Worm (Caenorhabditis elegans) whole organism, L3 larva: ENCODE data around the gene rnp-9.
A peak's percentile ranks its signal among the peaks of the same experiment; 100 is the strongest.

Experiments used
- R02D3.7 ChIP-seq: fragments of 150-350 bp; optimal IDR thresholded peaks from 2 replicates; lab custom pipeline; 2014; ENCODE audit warnings: missing biosample characterization, missing genetic modification characterization
- ZK546.5 ChIP-seq: sonication (generic microtip); optimal IDR thresholded peaks from 2 replicates; lab custom pipeline; 2017; ENCODE audit warnings: missing biosample characterization, missing genetic modification characterization
- aly-2 ChIP-seq: fragments of 150-350 bp; optimal IDR thresholded peaks from 2 replicates; lab custom pipeline; 2014; ENCODE audit warnings: missing biosample characterization, missing genetic modification characterization
- ama-1 ChIP-seq: fragments of 150-350 bp; optimal IDR thresholded peaks from 2 replicates; lab custom pipeline; 2018
- ceh-16 ChIP-seq: sonication (generic microtip); optimal IDR thresholded peaks from 2 replicates; lab custom pipeline; 2017; ENCODE audit warnings: missing biosample characterization, missing genetic modification characterization
- ceh-28 ChIP-seq: fragments of 150-350 bp; optimal IDR thresholded peaks from 2 replicates; lab custom pipeline; 2014; ENCODE audit warnings: missing biosample characterization, missing genetic modification reagents, missing genetic modification characterization
- ceh-82 ChIP-seq: fragments of 150-350 bp; optimal IDR thresholded peaks from 2 replicates; lab custom pipeline; 2014; ENCODE audit warnings: missing biosample characterization, missing genetic modification characterization
- daf-12 ChIP-seq: fragments of 150-350 bp; optimal IDR thresholded peaks from 2 replicates; lab custom pipeline; 2014; ENCODE audit warnings: missing biosample characterization, missing genetic modification reagents, missing genetic modification characterization
- egl-27 ChIP-seq: sonication (generic microtip); optimal IDR thresholded peaks from 4 replicates; lab custom pipeline; 2017; ENCODE audit warnings: missing biosample characterization, missing genetic modification reagents, missing genetic modification characterization
- egl-5 ChIP-seq: fragments of 150-350 bp; optimal IDR thresholded peaks from 2 replicates; lab custom pipeline; 2017; ENCODE audit warnings: missing biosample characterization, missing genetic modification reagents, missing genetic modification characterization, inconsistent platforms
- elt-1 ChIP-seq: fragments of 150-350 bp; optimal IDR thresholded peaks from 2 replicates; lab custom pipeline; 2014; ENCODE audit warnings: missing biosample characterization, missing genetic modification characterization
- elt-2 ChIP-seq: sonication (generic microtip); optimal IDR thresholded peaks from 2 replicates; lab custom pipeline; 2016; ENCODE audit warnings: missing genetic modification reagents, mild to moderate bottlenecking, missing genetic modification characterization, missing compliant biosample characterization
- elt-3 ChIP-seq, 3 experiments: fragments of 150-350 bp in 1 of 3; sonication (generic microtip) in 2 of 3; optimal IDR thresholded peaks; 2 replicates in 2 of 3; 4 replicates in 1 of 3; lab custom pipeline; 2014 to 2017; ENCODE audit warnings: missing biosample characterization in 3 of 3, missing genetic modification characterization in 3 of 3
- eor-1 ChIP-seq, 2 experiments: fragments of 150-350 bp; optimal IDR thresholded peaks; 2 replicates each; lab custom pipeline; 2014 to 2018; ENCODE audit warnings: missing biosample characterization in 2 of 2, missing genetic modification characterization in 2 of 2
- fkh-10 ChIP-seq: sonication (generic microtip); optimal IDR thresholded peaks from 2 replicates; lab custom pipeline; 2017; ENCODE audit warnings: missing biosample characterization, missing genetic modification reagents, missing genetic modification characterization
- fkh-2 ChIP-seq: fragments of 150-350 bp; optimal IDR thresholded peaks from 2 replicates; lab custom pipeline; 2014; ENCODE audit warnings: missing biosample characterization, missing genetic modification reagents, missing genetic modification characterization
- hmg-11 ChIP-seq: sonication (generic microtip); optimal IDR thresholded peaks from 2 replicates; lab custom pipeline; 2016; ENCODE audit warnings: missing genetic modification characterization, missing compliant biosample characterization
- jun-1 ChIP-seq: fragments of 150-350 bp; optimal IDR thresholded peaks from 2 replicates; lab custom pipeline; 2014; ENCODE audit warnings: missing biosample characterization, missing genetic modification reagents, missing genetic modification characterization
- lin-15B ChIP-seq: fragments of 150-350 bp; optimal IDR thresholded peaks from 2 replicates; lab custom pipeline; 2014; ENCODE audit warnings: missing biosample characterization, missing genetic modification characterization
- lin-39 ChIP-seq: fragments of 150-350 bp; optimal IDR thresholded peaks from 2 replicates; lab custom pipeline; 2018; ENCODE audit warnings: missing biosample characterization, missing genetic modification reagents, missing genetic modification characterization
- mdl-1 ChIP-seq: fragments of 150-350 bp; optimal IDR thresholded peaks from 2 replicates; lab custom pipeline; 2014; ENCODE audit warnings: missing biosample characterization, missing genetic modification characterization
- mml-1 ChIP-seq: fragments of 150-350 bp; sonication (generic microtip); optimal IDR thresholded peaks from 3 replicates; lab custom pipeline; 2014; ENCODE audit warnings: missing biosample characterization, missing genetic modification characterization
- nfya-1 ChIP-seq: sonication (generic microtip); optimal IDR thresholded peaks from 2 replicates; lab custom pipeline; 2017; ENCODE audit warnings: missing genetic modification characterization, mild to moderate bottlenecking, missing compliant biosample characterization, antibody characterized with exemption, moderate library complexity; ENCODE audit not compliant: insufficient read depth
- nhr-11 ChIP-seq: fragments of 150-350 bp; optimal IDR thresholded peaks from 2 replicates; lab custom pipeline; 2014; ENCODE audit warnings: missing biosample characterization, missing genetic modification characterization
- nhr-12 ChIP-seq: fragments of 150-350 bp; optimal IDR thresholded peaks from 2 replicates; lab custom pipeline; 2014; ENCODE audit warnings: missing biosample characterization, missing genetic modification characterization
- nhr-23 ChIP-seq: fragments of 150-350 bp; optimal IDR thresholded peaks from 2 replicates; lab custom pipeline; 2014; ENCODE audit warnings: missing biosample characterization, missing genetic modification reagents, missing genetic modification characterization
- nhr-237 ChIP-seq: fragments of 150-350 bp; optimal IDR thresholded peaks from 2 replicates; lab custom pipeline; 2014; ENCODE audit warnings: missing biosample characterization, missing genetic modification characterization
- nhr-25 ChIP-seq: sonication (generic microtip); optimal IDR thresholded peaks from 2 replicates; lab custom pipeline; 2017; ENCODE audit warnings: missing biosample characterization, missing genetic modification characterization
- nhr-43 ChIP-seq: sonication (generic microtip); optimal IDR thresholded peaks from 2 replicates; lab custom pipeline; 2016; ENCODE audit warnings: mild to moderate bottlenecking, missing genetic modification characterization, missing compliant biosample characterization; ENCODE audit not compliant: poor library complexity, severe bottlenecking
- nhr-77 ChIP-seq: fragments of 150-350 bp; optimal IDR thresholded peaks from 2 replicates; lab custom pipeline; 2014; ENCODE audit warnings: missing biosample characterization, missing genetic modification characterization
- pha-4 ChIP-seq: fragments of 150-350 bp; optimal IDR thresholded peaks from 2 replicates; lab custom pipeline; 2014; ENCODE audit warnings: missing biosample characterization, missing genetic modification reagents, missing genetic modification characterization
- pqm-1 ChIP-seq: fragments of 150-350 bp; optimal IDR thresholded peaks from 2 replicates; lab custom pipeline; 2017; ENCODE audit warnings: missing biosample characterization, missing genetic modification characterization, inconsistent platforms
- sea-2 ChIP-seq: fragments of 150-350 bp; sonication (generic microtip); optimal IDR thresholded peaks from 4 replicates; lab custom pipeline; 2014; ENCODE audit warnings: missing biosample characterization, missing genetic modification reagents, missing genetic modification characterization
- skn-1 ChIP-seq: fragments of 150-350 bp; optimal IDR thresholded peaks from 2 replicates; lab custom pipeline; 2014; ENCODE audit warnings: missing biosample characterization, missing genetic modification characterization
- snpc-4 ChIP-seq: fragments of 150-350 bp; optimal IDR thresholded peaks from 2 replicates; lab custom pipeline; 2014; ENCODE audit warnings: missing biosample characterization, missing genetic modification characterization
- tbx-2 ChIP-seq: sonication (generic microtip); optimal IDR thresholded peaks from 2 replicates; lab custom pipeline; 2016; ENCODE audit warnings: mild to moderate bottlenecking, missing genetic modification characterization, missing compliant biosample characterization
- unc-39 ChIP-seq: sonication (generic microtip); optimal IDR thresholded peaks from 4 replicates; lab custom pipeline; 2017; ENCODE audit warnings: missing biosample characterization, missing genetic modification characterization
- zag-1 ChIP-seq: fragments of 150-350 bp; optimal IDR thresholded peaks from 2 replicates; lab custom pipeline; 2014; ENCODE audit warnings: missing biosample characterization, missing genetic modification characterization
- ztf-11 ChIP-seq: fragments of 150-350 bp; optimal IDR thresholded peaks from 2 replicates; lab custom pipeline; 2014; ENCODE audit warnings: missing biosample characterization, missing genetic modification characterization
- ztf-4 ChIP-seq: fragments of 150-350 bp; optimal IDR thresholded peaks from 2 replicates; lab custom pipeline; 2014; ENCODE audit warnings: missing biosample characterization, missing genetic modification characterization

The rnp-9 gene

ce11 chrX:10188493-10188895 lies 21.4 kb downstream of the rnp-9 start (continued):
- TF ChIP-seq eor-1 (tag; optimal IDR thresholded peaks at IDR 0.05; lab: Kevin White, UChicago) (no peak), nhr-11 (tag; lab: Kevin White, UChicago) (peak; percentile 79), ceh-28 (peak; percentile 41), ama-1 (lab: Kevin White, UChicago) (no peak), mml-1 (tag; lab: Kevin White, UChicago) (no peak), ceh-16 (tag; lab: Kevin White, UChicago) (no peak), R02D3.7 (peak; percentile 47), sea-2 (GFP tag; lab: Kevin White, UChicago) (no peak), snpc-4 (tag; lab: Kevin White, UChicago) (peak; percentile 50), nhr-43 (tag; lab: Kevin White, UChicago) (peak; percentile 62), nhr-25 (tag; lab: Kevin White, UChicago) (peak; percentile 71), fkh-10 (peak; percentile 28), elt-1 (peak; percentile 54), ztf-4 (tag; lab: Kevin White, UChicago) (no peak), lin-39 (tag; lab: Kevin White, UChicago) (peak; percentile 94), zag-1 (no peak), nhr-237 (no peak), elt-3 (tag; optimal IDR thresholded peaks at IDR 0.05; lab: Kevin White, UChicago) (no peak), tbx-2 (tag; lab: Kevin White, UChicago) (peak; percentile 65), fkh-2 (tag; lab: Kevin White, UChicago) (no peak), hmg-11 (peak; percentile 94), ZK546.5 (tag; lab: Kevin White, UChicago) (no peak), nhr-77 (tag; lab: Kevin White, UChicago) (no peak), nhr-12 (no peak)

- TF ChIP-seq nhr-12 (no peak), nhr-25 (tag; lab: Kevin White, UChicago) (peak; percentile 83)
Observed at ce11 chrX:10189244-10189643, 22.1 kb downstream of the rnp-9 start.

- TF ChIP-seq hmg-11, result no peak
- no peak for TF ChIP-seq egl-5 (tag; lab: Kevin White, UChicago)
- no peak for TF ChIP-seq unc-39 (tag; lab: Kevin White, UChicago)
- no peak for TF ChIP-seq zag-1
- TF ChIP-seq eor-1 (tag; optimal IDR thresholded peaks at IDR 0.05; lab: Kevin White, UChicago), result no peak
- TF ChIP-seq nhr-25 (tag; lab: Kevin White, UChicago), result peak; percentile 68
Observed at ce11 chrX:10189805-10190204, 22.7 kb downstream of the rnp-9 start.

ce11 chrX:10194327-10195096 lies 27.4 kb downstream of the rnp-9 start, which contains the start of gene myrf-2:
TSS of gene myrf-2 (minus strand) at chrX:10194377.
- no peak for TF ChIP-seq ceh-82 (tag; lab: Kevin White, UChicago)
- no peak for TF ChIP-seq pqm-1 (tag; lab: Kevin White, UChicago)
- peak; percentile 54 for TF ChIP-seq nhr-23
- TF ChIP-seq pha-4 (tag; lab: Kevin White, UChicago), result peak; percentile 40
- TF ChIP-seq hmg-11, result peak; percentile 30
- TF ChIP-seq nhr-25 (tag; lab: Kevin White, UChicago), result peak; percentile 76
- no peak for TF ChIP-seq daf-12
- no peak for TF ChIP-seq R02D3.7
- peak; percentile 11 for TF ChIP-seq nfya-1 (tag; lab: Kevin White, UChicago)

ce11 chrX:10197204-10197756 lies 30.2 kb downstream of the rnp-9 start, which contains the start of gene nucb-1:
TSS of gene nucb-1 (plus strand) at chrX:10197706.
- TF ChIP-seq egl-27, result no peak
- no peak for TF ChIP-seq jun-1 (tag; lab: Kevin White, UChicago)
- TF ChIP-seq hmg-11, result peak; percentile 80
- TF ChIP-seq ztf-11, result no peak
- TF ChIP-seq ztf-4 (tag; lab: Kevin White, UChicago), result no peak
- peak; percentile 93 for TF ChIP-seq R02D3.7
- no peak for TF ChIP-seq tbx-2 (tag; lab: Kevin White, UChicago)
- TF ChIP-seq nhr-25 (tag; lab: Kevin White, UChicago), result peak; percentile 91
- peak; percentile 94 for TF ChIP-seq nhr-23
- no peak for TF ChIP-seq elt-1
- TF ChIP-seq snpc-4 (tag; lab: Kevin White, UChicago), result no peak
- peak; percentile 49 for TF ChIP-seq lin-15B (tag; lab: Kevin White, UChicago)
- no peak for TF ChIP-seq ZK546.5 (tag; lab: Kevin White, UChicago)
- TF ChIP-seq skn-1, result peak; percentile 37
- TF ChIP-seq nfya-1 (tag; lab: Kevin White, UChicago), result peak; percentile 91
- TF ChIP-seq pha-4 (tag; lab: Kevin White, UChicago), result peak; percentile 85
- TF ChIP-seq lin-39 (tag; lab: Kevin White, UChicago), result peak; percentile 57
- TF ChIP-seq aly-2 (tag; lab: Kevin White, UChicago), result no peak
- TF ChIP-seq mdl-1 (tag; lab: Kevin White, UChicago), result no peak
- peak; percentile 74 for TF ChIP-seq egl-5 (tag; lab: Kevin White, UChicago)
- peak; percentile 64 for TF ChIP-seq ceh-28
- TF ChIP-seq pqm-1 (tag; lab: Kevin White, UChicago), result peak; percentile 51
- TF ChIP-seq ceh-82 (tag; lab: Kevin White, UChicago), result no peak
- TF ChIP-seq fkh-10, result peak; percentile 2
- no peak for TF ChIP-seq ceh-16 (tag; lab: Kevin White, UChicago)
- TF ChIP-seq elt-2 (tag; lab: Kevin White, UChicago), result peak; percentile 60
- no peak for TF ChIP-seq mml-1 (tag; lab: Kevin White, UChicago)
- TF ChIP-seq ama-1 (lab: Kevin White, UChicago), result no peak
- no peak for TF ChIP-seq eor-1 (tag; optimal IDR thresholded peaks at IDR 0.05; lab: Kevin White, UChicago)
